Fruit fly (Drosophila melanogaster): ENCODE data around the gene D19B.
A peak's percentile ranks its signal among the peaks of the same experiment; 100 is the strongest.

Gene D19B

DNA sequence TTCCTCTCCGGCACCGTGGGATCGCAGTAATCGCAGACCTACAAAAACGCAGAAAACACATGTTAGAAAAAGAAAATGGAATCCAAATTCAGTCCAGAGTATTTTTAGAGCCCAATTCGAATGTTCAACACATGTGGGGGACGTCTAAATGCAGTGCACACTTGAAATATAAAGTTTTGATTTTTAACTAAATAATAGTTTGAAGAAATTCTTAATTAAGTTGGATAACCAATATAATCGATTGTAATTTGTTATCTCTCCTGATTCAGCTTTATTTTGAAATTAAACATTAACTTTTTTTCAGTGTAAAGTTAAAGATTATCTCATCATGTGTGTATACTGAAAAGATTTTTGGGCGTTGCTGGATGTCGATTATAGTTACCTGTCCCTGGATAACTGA, 32.5 kb upstream of the D19B start (continued):
- no peak for TF ChIP-seq CG10274 (GFP tag; optimal IDR thresholded peaks at IDR 0.05)
- TF ChIP-seq CG9437 (GFP tag; optimal IDR thresholded peaks at IDR 0.05) = peak; percentile 14
- no peak for TF ChIP-seq CG16779 (GFP tag; IDR thresholded peaks at IDR 0.05)
- TF ChIP-seq CG8359 (GFP tag; optimal IDR thresholded peaks at IDR 0.05; ENCODE audit: borderline replicate concordance) = peak; percentile 37
- TF ChIP-seq Blimp-1 (GFP tag; optimal IDR thresholded peaks at IDR 0.05) = peak; percentile 80
- TF ChIP-seq jumu (GFP tag; optimal IDR thresholded peaks at IDR 0.05) = no peak
- no peak for TF ChIP-seq eve (GFP tag; optimal IDR thresholded peaks at IDR 0.05)
- no peak for TF ChIP-seq CG2199 (GFP tag; IDR thresholded peaks at IDR 0.05)
- TF ChIP-seq tgo (GFP tag; IDR thresholded peaks at IDR 0.05) = peak; percentile 66; the same call in 2 of the 3 replicates
- TF ChIP-seq gce (GFP tag; IDR thresholded peaks at IDR 0.05) = 0 out of 3 replicates have a peak, but pooled peaks have one; percentile 62
- peak; percentile 9 for TF ChIP-seq MTF-1 (GFP tag; optimal IDR thresholded peaks at IDR 0.05; ENCODE audit: borderline replicate concordance)
- no peak for TF ChIP-seq Opbp (GFP tag; IDR thresholded peaks at IDR 0.05; ENCODE audit: partially characterized antibody)
- peak; percentile 15 for TF ChIP-seq cato (GFP tag; optimal IDR thresholded peaks at IDR 0.05; ENCODE audit: borderline replicate concordance)
- no peak for TF ChIP-seq corto (GFP tag; optimal IDR thresholded peaks at IDR 0.05)
- no peak for TF ChIP-seq mam (GFP tag; optimal IDR thresholded peaks at IDR 0.05)
- no peak for TF ChIP-seq CG43689 (GFP tag; IDR thresholded peaks at IDR 0.05)
- peak; percentile 86 for TF ChIP-seq CG31441 (GFP tag; IDR thresholded peaks at IDR 0.05)
- peak; percentile 4 for TF ChIP-seq Bteb2 (GFP tag; optimal IDR thresholded peaks at IDR 0.05)
- no peak for TF ChIP-seq Optix (GFP tag; IDR thresholded peaks at IDR 0.05)
- no peak for TF ChIP-seq CG10565 (GFP tag; optimal IDR thresholded peaks at IDR 0.05)
- TF ChIP-seq Six4 (GFP tag; optimal IDR thresholded peaks at IDR 0.05) = peak; percentile 52
- TF ChIP-seq klu (GFP tag; IDR thresholded peaks at IDR 0.05) = no peak
- no peak for TF ChIP-seq CG4617 (GFP tag; optimal IDR thresholded peaks at IDR 0.05; ENCODE audit: borderline replicate concordance)
- TF ChIP-seq CG4730 (GFP tag; IDR thresholded peaks at IDR 0.05) = peak; percentile 63
- no peak for TF ChIP-seq Jarid2 (GFP tag; optimal IDR thresholded peaks at IDR 0.05)
- no peak for TF ChIP-seq Rx (GFP tag; IDR thresholded peaks at IDR 0.05)
- no peak for TF ChIP-seq cg (GFP tag; optimal IDR thresholded peaks at IDR 0.05)
- peak; percentile 59 for TF ChIP-seq Fer3 (tag; optimal IDR thresholded peaks at IDR 0.05)
- TF ChIP-seq gem (tag; optimal IDR thresholded peaks at IDR 0.05) = peak; percentile 90
- no peak for TF ChIP-seq Dp (GFP tag; optimal IDR thresholded peaks at IDR 0.05)
- TF ChIP-seq amos (GFP tag; IDR thresholded peaks at IDR 0.05; ENCODE audit: partially characterized antibody) = no peak
- TF ChIP-seq Xrp1 (GFP tag; IDR thresholded peaks at IDR 0.05) = peak; percentile 87
- peak; percentile 16; the same call in 1 of the 2 replicates for TF ChIP-seq CG10321 (GFP tag; IDR thresholded peaks at IDR 0.05)
- TF ChIP-seq Sin3A (optimal IDR thresholded peaks at IDR 0.05) = no peak
- no peak for TF ChIP-seq HLHmδ (GFP tag; optimal IDR thresholded peaks at IDR 0.05)
- peak; percentile 78 for TF ChIP-seq Awh (GFP tag; IDR thresholded peaks at IDR 0.05)
- TF ChIP-seq CG17186 (GFP tag; optimal IDR thresholded peaks at IDR 0.05) = no peak
- TF ChIP-seq toy (GFP tag; IDR thresholded peaks at IDR 0.05) = no peak
- TF ChIP-seq CG18599 (GFP tag; optimal IDR thresholded peaks at IDR 0.05) = peak; percentile 38
- peak; percentile 74; the same call in 1 of the 2 replicates for TF ChIP-seq stc (GFP tag; IDR thresholded peaks at IDR 0.05)
- peak; percentile 81 for TF ChIP-seq ara (GFP tag; IDR thresholded peaks at IDR 0.05)
- TF ChIP-seq fd64A (GFP tag; optimal IDR thresholded peaks at IDR 0.05) = no peak
- no peak for TF ChIP-seq mirr (GFP tag; optimal IDR thresholded peaks at IDR 0.05)
- peak; percentile 33 for TF ChIP-seq CG4360 (GFP tag; IDR thresholded peaks at IDR 0.05)
- TF ChIP-seq seq (GFP tag; IDR thresholded peaks at IDR 0.05) = peak; percentile 31; the same call in 1 of the 2 replicates
- no peak for TF ChIP-seq CG14965 (GFP tag; optimal IDR thresholded peaks at IDR 0.05; ENCODE audit: borderline replicate concordance)
- TF ChIP-seq Lhr (GFP tag; optimal IDR thresholded peaks at IDR 0.05) = peak; percentile 13
- peak; percentile 61 for TF ChIP-seq salm (tag; optimal IDR thresholded peaks at IDR 0.05)
- TF ChIP-seq tx (GFP tag; optimal IDR thresholded peaks at IDR 0.05) = no peak
- TF ChIP-seq dimm (GFP tag; IDR thresholded peaks at IDR 0.05) = 0 out of 2 replicates have a peak, but pooled peaks have one; percentile 32
- peak; percentile 16 for TF ChIP-seq Atf3 (GFP tag; optimal IDR thresholded peaks at IDR 0.05)

All from whole organism, embryonic.